Fruit fly (Drosophila melanogaster): ENCODE results near the gene tilB.

The tilB gene

DNA sequence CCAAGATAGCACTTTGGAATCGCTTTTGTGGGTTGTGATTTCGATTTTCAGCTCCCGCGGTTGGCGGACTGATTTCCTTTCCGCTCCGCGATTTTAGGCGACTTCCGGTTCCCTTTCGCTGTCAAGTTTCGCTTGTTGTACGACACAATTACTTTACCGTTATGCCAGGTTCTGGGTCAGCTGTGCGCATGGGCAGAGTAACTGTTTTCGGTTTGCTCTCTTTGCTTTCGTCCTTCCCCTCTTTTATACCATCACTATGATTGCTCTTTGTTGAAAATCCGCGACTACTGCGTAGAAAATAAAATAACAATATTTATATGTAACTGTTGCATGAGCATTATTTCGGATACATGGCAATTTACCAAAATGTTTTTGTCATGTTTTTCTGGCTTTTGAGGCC lies 31.1 kb downstream of the tilB start:
- no peak for TF ChIP-seq CG17801 (GFP tag; optimal IDR thresholded peaks at IDR 0.05; ENCODE audit: partially characterized antibody)

dm6 chrX:22481131-22481530 lies 31.6 kb downstream of the tilB start:
- no peak for TF ChIP-seq CG17801 (GFP tag; optimal IDR thresholded peaks at IDR 0.05; ENCODE audit: partially characterized antibody)

- no peak for TF ChIP-seq CG17801 (GFP tag; optimal IDR thresholded peaks at IDR 0.05; ENCODE audit: partially characterized antibody)
These were observed 32.5 kb downstream of the tilB start, which contains the start of the genes Cp110 and CG12576 for dm6 chrX:22481860-22482544. TSS of gene Cp110 (plus strand) at chrX:22482082. TSS of gene CG12576 (minus strand) at chrX:22482357.

DNA sequence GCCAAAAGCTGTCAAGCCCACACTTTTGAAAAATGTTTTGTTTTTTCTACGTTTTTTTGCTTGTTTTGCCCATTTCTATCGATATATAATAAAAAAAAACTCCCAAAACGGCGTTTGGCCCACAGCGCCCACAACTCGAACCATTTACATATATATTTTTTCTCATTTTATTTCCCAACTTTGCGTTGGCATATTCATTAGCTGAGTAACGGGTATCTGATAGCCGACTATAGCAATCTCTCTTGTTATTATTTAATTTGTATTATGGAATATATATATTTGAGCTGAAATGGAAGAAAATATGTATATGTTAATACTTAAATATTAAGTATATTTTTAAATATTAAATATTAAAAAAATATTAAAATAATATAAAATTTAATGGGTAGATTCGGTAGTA lies 37.0 kb downstream of the tilB start:
- no peak for TF ChIP-seq CG17801 (GFP tag; optimal IDR thresholded peaks at IDR 0.05; ENCODE audit: partially characterized antibody)

dm6 chrX:22486919-22487634 lies 37.5 kb downstream of the tilB start:
- TF ChIP-seq CG17801 (GFP tag; optimal IDR thresholded peaks at IDR 0.05; ENCODE audit: partially characterized antibody), result peak; percentile 50

DNA sequence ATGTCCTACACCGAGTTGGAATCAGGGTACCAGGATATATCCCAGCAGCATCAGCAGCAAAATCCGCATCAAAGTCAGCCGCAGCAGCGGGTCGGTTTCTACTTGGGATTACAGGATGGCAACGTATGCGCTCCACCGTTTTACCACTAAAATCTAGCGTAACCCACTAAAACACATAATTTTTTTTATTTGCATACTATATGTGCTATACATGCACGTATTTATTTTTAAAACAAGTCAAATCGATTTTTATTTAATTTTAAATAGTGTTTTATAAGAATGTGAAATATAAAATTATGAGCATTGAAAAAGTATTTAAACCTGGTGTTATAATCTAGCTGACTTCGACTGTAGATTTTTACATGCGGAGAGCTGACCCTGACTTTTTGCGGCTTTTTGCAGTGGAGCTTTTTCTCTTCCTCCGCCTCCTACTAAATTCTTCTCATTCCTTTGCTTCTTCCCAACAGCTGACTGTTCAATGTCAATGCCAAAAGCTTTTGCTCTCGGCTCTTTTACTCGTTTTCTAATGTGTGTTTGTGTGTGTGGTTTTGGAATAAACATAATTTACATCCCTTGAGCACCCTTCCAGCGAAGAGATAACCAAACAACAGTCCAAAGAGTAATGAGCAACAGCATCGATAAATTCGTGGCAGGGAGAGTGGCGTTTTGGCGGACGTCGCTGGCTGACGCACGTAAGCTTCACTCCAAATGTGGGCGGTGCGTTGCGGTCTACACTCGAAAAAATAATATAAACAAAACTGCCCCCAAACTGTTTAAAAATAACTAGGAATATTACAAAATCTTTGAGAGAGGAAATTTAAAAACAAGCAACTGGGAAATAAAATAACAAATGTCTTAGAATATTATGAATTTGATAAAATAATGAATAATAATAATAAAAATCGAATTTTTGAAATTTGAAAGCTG lies 38.4 kb downstream of the tilB start:
- TF ChIP-seq CG17801 (GFP tag; optimal IDR thresholded peaks at IDR 0.05; ENCODE audit: partially characterized antibody), result peak; percentile 29

- no peak for TF ChIP-seq CG17801 (GFP tag; optimal IDR thresholded peaks at IDR 0.05; ENCODE audit: partially characterized antibody)
These were observed 41.0 kb downstream of the tilB start for dm6 chrX:22490584-22490983.

- TF ChIP-seq CG17801 (GFP tag; optimal IDR thresholded peaks at IDR 0.05; ENCODE audit: partially characterized antibody), result peak; percentile 32
These were observed 41.7 kb downstream of the tilB start for dm6 chrX:22491028-22491769.

DNA sequence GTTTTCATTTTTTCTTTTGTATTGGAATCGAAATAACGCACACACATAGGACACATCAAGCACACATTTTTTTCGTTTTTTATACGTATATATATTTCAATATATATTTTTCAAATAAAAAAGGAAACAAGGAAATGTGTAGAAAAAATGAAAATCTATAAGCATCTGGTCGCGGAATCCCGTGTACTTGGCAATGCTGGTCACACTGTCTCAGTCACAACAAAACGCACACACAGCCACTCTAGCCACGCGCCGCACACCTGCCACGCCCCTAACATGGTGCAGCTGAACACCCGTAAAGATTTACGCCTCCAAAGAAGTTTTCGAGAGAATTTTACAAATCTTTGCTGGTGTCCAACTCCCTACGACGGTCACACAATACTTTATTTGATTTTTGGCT lies 50.0 kb downstream of the tilB start:
- TF ChIP-seq CG17801 (GFP tag; optimal IDR thresholded peaks at IDR 0.05; ENCODE audit: partially characterized antibody), result no peak

Measured in ovary, adult (tissue).